Fruit fly (Drosophila melanogaster): ENCODE results near the gene Ocho.

Ocho gene

dm6 chr3L:14999284-15000019 is 24.8 kb downstream of the Ocho start, which contains the start of the genes mRpL39 and Prosbeta2 (continued):
- TF ChIP-seq nom (GFP tag; optimal IDR thresholded peaks at IDR 0.05) (no peak), nmo (GFP tag; optimal IDR thresholded peaks at IDR 0.05) (no peak), CG2129 (GFP tag; IDR thresholded peaks at IDR 0.05; ENCODE audit: partially characterized antibody) (peak; percentile 93), kni (GFP tag; optimal IDR thresholded peaks at IDR 0.05) (no peak), dimm (GFP tag; IDR thresholded peaks at IDR 0.05) (no peak), usp (GFP tag; optimal IDR thresholded peaks at IDR 0.05) (no peak), mirr (GFP tag; optimal IDR thresholded peaks at IDR 0.05) (no peak), CG9797 (GFP tag; optimal IDR thresholded peaks at IDR 0.05) (no peak), C15 (GFP tag; IDR thresholded peaks at IDR 0.05) (0 out of 3 replicates have a peak, but pooled peaks have one; percentile 27), z (GFP tag; IDR thresholded peaks at IDR 0.05) (no peak), Awh (GFP tag; IDR thresholded peaks at IDR 0.05) (0 out of 2 replicates have a peak, but pooled peaks have one; percentile 56), Stat92E (GFP tag; optimal IDR thresholded peaks at IDR 0.05) (no peak), D (optimal IDR thresholded peaks at IDR 0.05) (no peak), D (GFP tag; optimal IDR thresholded peaks at IDR 0.05) (peak; percentile 30), CG17385 (GFP tag; optimal IDR thresholded peaks at IDR 0.05) (no peak), CG9609 (GFP tag; optimal IDR thresholded peaks at IDR 0.05) (no peak), tna (GFP tag; IDR thresholded peaks at IDR 0.05; ENCODE audit: partially characterized antibody) (peak; percentile 75), CG10321 (GFP tag; IDR thresholded peaks at IDR 0.05) (no peak), maf-S (GFP tag; optimal IDR thresholded peaks at IDR 0.05) (no peak), CG12104 (GFP tag; optimal IDR thresholded peaks at IDR 0.05) (peak; percentile 7), nerfin-2 (GFP tag; IDR thresholded peaks at IDR 0.05; ENCODE audit: partially characterized antibody) (no peak; the same call in none of the 2 replicates), CG30403 (GFP tag; optimal IDR thresholded peaks at IDR 0.05) (peak; percentile 67), Atf3 (GFP tag; optimal IDR thresholded peaks at IDR 0.05) (no peak), CG42726 (GFP tag; IDR thresholded peaks at IDR 0.05; ENCODE audit: partially characterized antibody) (peak; percentile 77), scrt (GFP tag; optimal IDR thresholded peaks at IDR 0.05) (peak; percentile 59), Fer2 (tag; optimal IDR thresholded peaks at IDR 0.05) (peak; percentile 1), tx (GFP tag; optimal IDR thresholded peaks at IDR 0.05) (no peak), dati (GFP tag; IDR thresholded peaks at IDR 0.05) (no peak), CG3995 (GFP tag; optimal IDR thresholded peaks at IDR 0.05) (peak; percentile 40), nau (GFP tag; optimal IDR thresholded peaks at IDR 0.05) (no peak), seq (GFP tag; IDR thresholded peaks at IDR 0.05) (no peak), CG4617 (GFP tag; optimal IDR thresholded peaks at IDR 0.05; ENCODE audit: borderline replicate concordance) (no peak), D19B (GFP tag; optimal IDR thresholded peaks at IDR 0.05) (no peak), pan (optimal IDR thresholded peaks at IDR 0.05) (no peak), pan (GFP tag; optimal IDR thresholded peaks at IDR 0.05 in 1 of 2, IDR thresholded peaks at IDR 0.05 in 1 of 2) (peak in 1 of 2 experiments; percentile 78), CG9727 (GFP tag; optimal IDR thresholded peaks at IDR 0.05) (peak; percentile 47), CG32767 (GFP tag; IDR thresholded peaks at IDR 0.05) (0 out of 2 replicates have a peak, but pooled peaks have one; percentile 10), run (tag; optimal IDR thresholded peaks at IDR 0.05) (no peak), danr (GFP tag; IDR thresholded peaks at IDR 0.05) (peak; percentile 63; the same call in 1 of the 2 replicates), CG8765 (GFP tag; IDR thresholded peaks at IDR 0.05) (no peak), p53 (GFP tag; optimal IDR thresholded peaks at IDR 0.05) (no peak), CG6765 (GFP tag; optimal IDR thresholded peaks at IDR 0.05) (no peak), tio (GFP tag; optimal IDR thresholded peaks at IDR 0.05) (no peak), CG3163 (GFP tag; optimal IDR thresholded peaks at IDR 0.05) (no peak), B-H1 (GFP tag; IDR thresholded peaks at IDR 0.05) (peak; percentile 47; the same call in 2 of the 3 replicates), sr (GFP tag; IDR thresholded peaks at IDR 0.05) (no peak), CG15073 (GFP tag; optimal IDR thresholded peaks at IDR 0.05) (no peak), CG11560 (tag; IDR thresholded peaks at IDR 0.05) (peak; percentile 52; the same call in 1 of the 3 replicates), D19A (tag; optimal IDR thresholded peaks at IDR 0.05) (peak; percentile 68), CG12659 (GFP tag; optimal IDR thresholded peaks at IDR 0.05) (no peak)
